Fruit fly (Drosophila melanogaster) whole organism, embryonic: ENCODE data around the gene CG4914.

Experiments
- CG10147 ChIP-seq: fragments of 200-800 bp; sonication (Bioruptor generic); optimal IDR thresholded peaks from 2 replicates; lab custom pipeline; 2019; ENCODE audit warnings: missing biosample characterization, mild to moderate bottlenecking, missing genetic modification characterization, moderate library complexity
- CG10366 ChIP-seq: fragments of 200-800 bp; sonication (Bioruptor generic); IDR thresholded peaks from 2 replicates; pipeline ENCODE4 v1.3.6; 2022; ENCODE audit warnings: missing biosample characterization, missing genetic modification characterization
- CG10431 ChIP-seq: fragments of 200-800 bp; sonication (Bioruptor generic); optimal IDR thresholded peaks from 3 replicates; lab custom pipeline; 2018; ENCODE audit warnings: missing biosample characterization, mild to moderate bottlenecking, missing genetic modification characterization
- CG11247 ChIP-seq: fragments of 200-800 bp; sonication (Bioruptor generic); IDR thresholded peaks from 2 replicates; pipeline ENCODE4 v1.3.6; 2022; ENCODE audit warnings: missing biosample characterization, missing genetic modification characterization
- CG11398 ChIP-seq: fragments of 200-800 bp; sonication (Bioruptor generic); optimal IDR thresholded peaks from 2 replicates; lab custom pipeline; 2016; ENCODE audit warnings: missing biosample characterization, missing genetic modification characterization
- CG12104 ChIP-seq: fragments of 200-800 bp; sonication (Bioruptor generic); optimal IDR thresholded peaks from 3 replicates; lab custom pipeline; 2016; ENCODE audit warnings: missing biosample characterization, missing genetic modification characterization
- CG12155 ChIP-seq: fragments of 200-800 bp; sonication (Bioruptor generic); optimal IDR thresholded peaks from 3 replicates; lab custom pipeline; 2016; ENCODE audit warnings: missing biosample characterization, missing genetic modification characterization
- CG12769 ChIP-seq: fragments of 200-800 bp; sonication (Bioruptor generic); optimal IDR thresholded peaks from 2 replicates; lab custom pipeline; 2019; ENCODE audit warnings: missing biosample characterization, mild to moderate bottlenecking, missing genetic modification characterization, moderate library complexity
- CG15601 ChIP-seq: fragments of 200-800 bp; sonication (Bioruptor generic); optimal IDR thresholded peaks from 3 replicates; lab custom pipeline; 2019; ENCODE audit warnings: missing biosample characterization, mild to moderate bottlenecking, missing genetic modification characterization, moderate library complexity
- CG16779 ChIP-seq: fragments of 200-800 bp; sonication (Bioruptor generic); IDR thresholded peaks from 2 replicates; pipeline ENCODE4 v1.3.6; 2022; ENCODE audit warnings: missing biosample characterization, missing genetic modification characterization
- CG17568 ChIP-seq: fragments of 200-800 bp; sonication (Bioruptor generic); optimal IDR thresholded peaks from 2 replicates; lab custom pipeline; 2018; ENCODE audit warnings: missing biosample characterization, mild to moderate bottlenecking, missing genetic modification characterization, moderate library complexity
- CG4707 ChIP-seq: fragments of 200-800 bp; sonication (Bioruptor generic); optimal IDR thresholded peaks from 2 replicates; lab custom pipeline; 2018; ENCODE audit warnings: missing biosample characterization, mild to moderate bottlenecking, missing genetic modification characterization, moderate library complexity
- CG5953 ChIP-seq: fragments of 200-800 bp; sonication (Bioruptor generic); IDR thresholded peaks from 2 replicates; pipeline ENCODE4 v1.3.6; 2022; ENCODE audit warnings: missing biosample characterization, missing genetic modification characterization
- CG6791 ChIP-seq: fragments of 200-800 bp; sonication (Bioruptor generic); IDR thresholded peaks from 3 replicates; pipeline ENCODE4 v1.3.6; 2022; ENCODE audit warnings: missing biosample characterization, missing genetic modification characterization; ENCODE audit not compliant: partially characterized antibody
- CG8290 ChIP-seq, 3 experiments: fragments of 200-800 bp; sonication (Bioruptor generic); optimal IDR thresholded peaks; 2 replicates each; lab custom pipeline; 2016 to 2019; ENCODE audit warnings: missing biosample characterization in 3 of 3, missing genetic modification characterization in 3 of 3, mild to moderate bottlenecking in 2 of 3, moderate library complexity in 1 of 3
- CG8478 ChIP-seq: fragments of >200 bp; optimal IDR thresholded peaks from 2 replicates; lab custom pipeline; 2018
- CHES-1-like ChIP-seq: fragments of 200-800 bp; sonication (Bioruptor generic); optimal IDR thresholded peaks from 2 replicates; lab custom pipeline; 2016; ENCODE audit warnings: missing biosample characterization, missing genetic modification characterization
- GATAe ChIP-seq: fragments of 200-800 bp; sonication (Bioruptor generic); conservative IDR thresholded peaks from 2 replicates; pipeline ENCODE4 v1.3.6; 2022; ENCODE audit warnings: missing biosample characterization, missing genetic modification characterization
- Gug ChIP-seq: fragments of 200-800 bp; sonication (Bioruptor generic); IDR thresholded peaks from 4 replicates; pipeline ENCODE4 v1.3.6; 2022; ENCODE audit warnings: missing biosample characterization, missing genetic modification characterization
- Hr3 ChIP-seq: fragments of 200-800 bp; sonication (Bioruptor generic); optimal IDR thresholded peaks from 3 replicates; lab custom pipeline; 2016; ENCODE audit warnings: missing biosample characterization, missing genetic modification characterization
- Kr ChIP-seq: fragments of 200-800 bp; sonication (Bioruptor generic); optimal IDR thresholded peaks from 2 replicates; lab custom pipeline; 2017; ENCODE audit warnings: missing biosample characterization, mild to moderate bottlenecking, missing genetic modification characterization
- NK7.1 ChIP-seq: fragments of 200-800 bp; sonication (Bioruptor generic); optimal IDR thresholded peaks from 3 replicates; lab custom pipeline; 2016; ENCODE audit warnings: missing biosample characterization, missing genetic modification characterization
- Opbp ChIP-seq: fragments of 200-800 bp; sonication (Bioruptor generic); IDR thresholded peaks from 3 replicates; pipeline ENCODE4 v1.3.6; 2022; ENCODE audit warnings: missing biosample characterization, missing genetic modification characterization; ENCODE audit not compliant: partially characterized antibody
- Pdp1 ChIP-seq, 2 experiments: fragments of 200-800 bp; sonication (Bioruptor generic); optimal IDR thresholded peaks; 3 replicates each; lab custom pipeline; 2016; ENCODE audit warnings: missing biosample characterization in 2 of 2, missing genetic modification characterization in 2 of 2, mild to moderate bottlenecking in 1 of 2, moderate library complexity in 1 of 2
- Poxn ChIP-seq: fragments of 200-800 bp; sonication (Bioruptor generic); IDR thresholded peaks from 2 replicates; pipeline ENCODE4 v1.3.6; 2022; ENCODE audit warnings: missing biosample characterization, missing genetic modification characterization
- Sry-δ ChIP-seq: fragments of 200-800 bp; sonication (Bioruptor generic); optimal IDR thresholded peaks from 2 replicates; lab custom pipeline; 2016; ENCODE audit warnings: missing biosample characterization, missing genetic modification characterization
- TFAM ChIP-seq: fragments of 200-800 bp; sonication (Bioruptor generic); optimal IDR thresholded peaks from 2 replicates; lab custom pipeline; 2017; ENCODE audit warnings: missing biosample characterization, missing genetic modification characterization, inconsistent platforms
- Trl ChIP-seq, 3 experiments: fragments of >200 bp in 2 of 3; fragments of 200-800 bp in 1 of 3; sonication (Bioruptor generic) in 1 of 3; optimal IDR thresholded peaks; 2 replicates in 1 of 3; 3 replicates in 2 of 3; lab custom pipeline; 2016 to 2017; ENCODE audit warnings: missing biosample characterization in 1 of 3, missing genetic modification characterization in 1 of 3
- abd-A ChIP-seq: fragments of 200-800 bp; sonication (Bioruptor generic); optimal IDR thresholded peaks from 3 replicates; lab custom pipeline; 2019; ENCODE audit warnings: missing biosample characterization, mild to moderate bottlenecking, missing genetic modification characterization, moderate library complexity
- ase ChIP-seq: fragments of 200-800 bp; sonication (Bioruptor generic); IDR thresholded peaks from 3 replicates; pipeline ENCODE4 v1.3.6; 2022; ENCODE audit warnings: missing biosample characterization, missing genetic modification characterization
- bigmax ChIP-seq: fragments of 200-800 bp; sonication (Bioruptor generic); optimal IDR thresholded peaks from 2 replicates; lab custom pipeline; 2018; ENCODE audit warnings: missing biosample characterization, mild to moderate bottlenecking, missing genetic modification characterization
- chinmo ChIP-seq: fragments of 200-800 bp; sonication (Bioruptor generic); IDR thresholded peaks from 4 replicates; pipeline ENCODE4 v1.3.6; 2022; ENCODE audit warnings: missing biosample characterization, missing genetic modification characterization; ENCODE audit not compliant: partially characterized antibody
- dpn ChIP-seq, 2 experiments: fragments of 200-800 bp; sonication (Bioruptor generic); optimal IDR thresholded peaks; 3 replicates each; lab custom pipeline; 2016; ENCODE audit warnings: missing biosample characterization in 2 of 2, missing genetic modification characterization in 2 of 2
- dysf ChIP-seq: fragments of 200-800 bp; sonication (Bioruptor generic); IDR thresholded peaks from 3 replicates; pipeline ENCODE4 v1.3.6; 2022; ENCODE audit warnings: missing biosample characterization, missing genetic modification characterization
- ems ChIP-seq: fragments of 200-800 bp; sonication (Bioruptor generic); optimal IDR thresholded peaks from 3 replicates; lab custom pipeline; 2016; ENCODE audit warnings: missing biosample characterization, missing genetic modification characterization
- gcm ChIP-seq: fragments of 200-800 bp; sonication (Bioruptor generic); optimal IDR thresholded peaks from 2 replicates; lab custom pipeline; 2019; ENCODE audit warnings: missing biosample characterization, mild to moderate bottlenecking, missing genetic modification characterization, moderate library complexity
- gem ChIP-seq: fragments of 200-800 bp; sonication (Bioruptor generic); optimal IDR thresholded peaks from 2 replicates; lab custom pipeline; 2019; ENCODE audit warnings: missing biosample characterization, mild to moderate bottlenecking, missing genetic modification characterization, moderate library complexity
- grn ChIP-seq: fragments of 200-800 bp; sonication (Bioruptor generic); optimal IDR thresholded peaks from 3 replicates; lab custom pipeline; 2017; ENCODE audit warnings: missing biosample characterization, missing genetic modification characterization
- hkb ChIP-seq, 2 experiments: fragments of 200-800 bp in 1 of 2; fragments of >200 bp in 1 of 2; sonication (Bioruptor generic) in 1 of 2; IDR thresholded peaks in 1 of 2; optimal IDR thresholded peaks in 1 of 2; 2 replicates each; pipeline versions ENCODE4 v1.3.6 to Lab custom; 2017 to 2022; ENCODE audit warnings: missing biosample characterization in 1 of 2, missing genetic modification characterization in 1 of 2
- jing ChIP-seq: fragments of 200-800 bp; sonication (Bioruptor generic); optimal IDR thresholded peaks from 2 replicates; lab custom pipeline; 2018; ENCODE audit warnings: missing biosample characterization, mild to moderate bottlenecking, missing genetic modification characterization
- jumu ChIP-seq: fragments of 200-800 bp; sonication (Bioruptor generic); optimal IDR thresholded peaks from 3 replicates; lab custom pipeline; 2016; ENCODE audit warnings: missing biosample characterization, missing genetic modification characterization
- rib ChIP-seq: fragments of 200-800 bp; sonication (Bioruptor generic); IDR thresholded peaks from 2 replicates; pipeline ENCODE4 v1.3.6; 2022; ENCODE audit warnings: missing biosample characterization, missing genetic modification characterization
- run ChIP-seq: fragments of 200-800 bp; sonication (Bioruptor generic); optimal IDR thresholded peaks from 3 replicates; lab custom pipeline; 2018; ENCODE audit warnings: missing biosample characterization, mild to moderate bottlenecking, missing genetic modification characterization
- sob ChIP-seq: fragments of 200-800 bp; sonication (Bioruptor generic); IDR thresholded peaks from 2 replicates; pipeline ENCODE4 v1.3.6; 2022; ENCODE audit warnings: missing biosample characterization, missing genetic modification characterization
- sqz ChIP-seq: fragments of 200-800 bp; sonication (Bioruptor generic); optimal IDR thresholded peaks from 3 replicates; lab custom pipeline; 2018; ENCODE audit warnings: missing biosample characterization, mild to moderate bottlenecking, missing genetic modification characterization
- tio ChIP-seq: fragments of 200-800 bp; sonication (Bioruptor generic); optimal IDR thresholded peaks from 2 replicates; lab custom pipeline; 2017; ENCODE audit warnings: missing biosample characterization, missing genetic modification characterization, inconsistent platforms
- unc-4 ChIP-seq: fragments of 200-800 bp; sonication (Bioruptor generic); IDR thresholded peaks from 2 replicates; pipeline ENCODE4 v1.3.6; 2022; ENCODE audit warnings: missing biosample characterization, missing genetic modification characterization; ENCODE audit not compliant: partially characterized antibody
- vvl ChIP-seq: fragments of 200-800 bp; sonication (Bioruptor generic); IDR thresholded peaks from 2 replicates; pipeline ENCODE4 v1.3.6; 2022; ENCODE audit warnings: missing biosample characterization, missing genetic modification characterization

The CG4914 gene

DNA sequence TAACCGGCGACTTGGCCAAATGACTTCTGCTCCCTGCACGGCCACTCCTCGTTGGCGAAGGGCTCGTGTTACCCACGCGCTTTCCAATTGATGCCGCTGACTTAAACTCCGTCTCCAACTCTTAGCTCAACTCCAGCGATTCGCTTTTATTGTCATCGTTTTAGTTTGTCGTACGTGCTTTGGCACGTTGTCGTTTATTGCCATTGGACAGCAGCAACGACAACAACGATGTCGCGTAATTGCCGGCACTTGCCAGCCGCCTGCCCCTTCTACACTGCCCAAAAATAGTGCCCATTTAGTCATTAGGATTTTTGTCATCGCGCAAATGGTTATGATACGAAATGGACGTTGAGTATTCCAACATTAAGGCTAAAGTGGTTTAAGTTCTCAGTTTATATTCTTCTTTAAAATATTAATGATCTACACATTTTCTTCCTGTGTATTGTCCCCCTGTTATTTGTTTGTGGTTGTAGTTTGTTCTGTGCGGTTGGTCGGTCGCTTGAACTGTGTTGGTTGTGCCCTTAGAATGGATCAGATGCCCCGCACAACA is 12.1 kb downstream of the CG4914 start (continued):
- TF ChIP-seq vvl (GFP tag; lab: Robert Waterston, UW) (peak; percentile 93), CG6791 (GFP tag; lab: Robert Waterston, UW) (no peak), CG4707 (peak; percentile 86), Hr3 (peak; percentile 81), CG5953 (GFP tag; lab: Robert Waterston, UW) (peak; percentile 57; the same call in 1 of the 2 replicates), CG10431 (GFP tag; lab: Kevin White, UChicago) (peak; percentile 80), gem (peak; percentile 92), Poxn (GFP tag; lab: Robert Waterston, UW) (0 out of 2 replicates have a peak, but pooled peaks have one; percentile 13), CG15601 (peak; percentile 90), CG17568 (peak; percentile 86), sob (peak; percentile 91), hkb (optimal IDR thresholded peaks at IDR 0.05; lab: Kevin White, UChicago) (no peak), hkb (GFP tag; IDR thresholded peaks at IDR 0.05; lab: Robert Waterston, UW) (peak; percentile 90), CG12155 (GFP tag; lab: Kevin White, UChicago) (peak; percentile 84), run (tag; lab: Kevin White, UChicago) (peak; percentile 84), Trl (optimal IDR thresholded peaks at IDR 0.05; lab: Kevin White, UChicago) (no peak), Trl (GFP tag; optimal IDR thresholded peaks at IDR 0.05; lab: Kevin White, UChicago) (peak; percentile 89), CG10366 (peak; percentile 81), NK7.1 (GFP tag; lab: Kevin White, UChicago) (peak; percentile 85), dpn (GFP tag; optimal IDR thresholded peaks at IDR 0.05; lab: Kevin White, UChicago) (peak; percentile 91 to 92), Opbp (GFP tag; lab: Robert Waterston, UW) (no peak), Kr (GFP tag; lab: Kevin White, UChicago) (no peak), dysf (GFP tag; lab: Robert Waterston, UW) (peak; percentile 89), ems (GFP tag; lab: Kevin White, UChicago) (peak; percentile 92), CG12104 (GFP tag; lab: Kevin White, UChicago) (peak; percentile 73), Pdp1 (GFP tag; optimal IDR thresholded peaks at IDR 0.05; lab: Kevin White, UChicago) (peak; percentile 82 to 91), CG8478 (lab: Kevin White, UChicago) (no peak), CG11398 (peak; percentile 84), abd-A (tag; lab: Kevin White, UChicago) (peak; percentile 90), unc-4 (GFP tag; lab: Robert Waterston, UW) (no peak), bigmax (GFP tag; lab: Kevin White, UChicago) (peak; percentile 14), CHES-1-like (GFP tag; lab: Kevin White, UChicago) (peak; percentile 86), GATAe (GFP tag; lab: Robert Waterston, UW) (0 out of 2 replicates have a peak, but pooled peaks have one; percentile 9), CG8290 (GFP tag; optimal IDR thresholded peaks at IDR 0.05; lab: Kevin White, UChicago) (peak; percentile 68), CG8290 (tag; optimal IDR thresholded peaks at IDR 0.05; lab: Kevin White, UChicago) (peak; percentile 20 to 90), TFAM (GFP tag; lab: Kevin White, UChicago) (peak; percentile 49), Sry-δ (GFP tag; lab: Kevin White, UChicago) (peak; percentile 50), CG12769 (tag; lab: Kevin White, UChicago) (peak; percentile 92), CG11247 (GFP tag; lab: Robert Waterston, UW) (peak; percentile 82), rib (peak; percentile 57), jumu (GFP tag; lab: Kevin White, UChicago) (peak; percentile 83), ase (GFP tag; lab: Robert Waterston, UW) (peak; percentile 79), CG16779 (0 out of 2 replicates have a peak, but pooled peaks have one; percentile 9), tio (GFP tag; lab: Kevin White, UChicago) (peak; percentile 82), jing (GFP tag; lab: Kevin White, UChicago) (peak; percentile 80), CG10147 (GFP tag; lab: Kevin White, UChicago) (peak; percentile 88), Gug (GFP tag; lab: Robert Waterston, UW) (peak; percentile 80), chinmo (GFP tag; lab: Robert Waterston, UW) (no peak), gcm (peak; percentile 88), grn (peak; percentile 61), sqz (GFP tag; lab: Kevin White, UChicago) (peak; percentile 75)
